Fruit fly (Drosophila melanogaster) whole organism, embryonic: ENCODE results near the gene CG16904.

Experiments
- CG1024 ChIP-seq: fragments of 200-800 bp; sonication (Bioruptor generic); IDR thresholded peaks from 2 replicates; pipeline ENCODE4 v1.3.6; 2022; ENCODE audit warnings: missing biosample characterization, missing genetic modification characterization
- CG12104 ChIP-seq: fragments of 200-800 bp; sonication (Bioruptor generic); optimal IDR thresholded peaks from 3 replicates; lab custom pipeline; 2016; ENCODE audit warnings: missing biosample characterization, missing genetic modification characterization
- CG14050 ChIP-seq: fragments of 200-800 bp; sonication (Bioruptor generic); IDR thresholded peaks from 3 replicates; pipeline ENCODE4 v1.3.6; 2022; ENCODE audit warnings: missing biosample characterization, missing genetic modification characterization
- CG15696 ChIP-seq: fragments of 200-800 bp; sonication (Bioruptor generic); optimal IDR thresholded peaks from 2 replicates; lab custom pipeline; 2019; ENCODE audit warnings: missing biosample characterization, mild to moderate bottlenecking, missing genetic modification characterization, moderate library complexity
- CG17385 ChIP-seq: fragments of 200-800 bp; sonication (Bioruptor generic); optimal IDR thresholded peaks from 3 replicates; lab custom pipeline; 2018; ENCODE audit warnings: missing biosample characterization, mild to moderate bottlenecking, missing genetic modification characterization
- CG2875 ChIP-seq: fragments of 200-800 bp; sonication (Bioruptor generic); optimal IDR thresholded peaks from 2 replicates; lab custom pipeline; 2017; ENCODE audit warnings: missing biosample characterization, mild to moderate bottlenecking, missing genetic modification characterization, missing genetic modification reagents
- CG30403 ChIP-seq: fragments of 200-800 bp; sonication (Bioruptor generic); optimal IDR thresholded peaks from 3 replicates; lab custom pipeline; 2016; ENCODE audit warnings: missing biosample characterization, missing genetic modification characterization
- CG3726 ChIP-seq: fragments of 200-800 bp; sonication (Bioruptor generic); IDR thresholded peaks from 3 replicates; pipeline ENCODE4, ENCODE4 v1.3.6; 2022; ENCODE audit warnings: missing biosample characterization, missing genetic modification characterization
- CG5180 ChIP-seq: fragments of 200-800 bp; sonication (Bioruptor generic); optimal IDR thresholded peaks from 3 replicates; lab custom pipeline; 2017; ENCODE audit warnings: missing biosample characterization, missing genetic modification characterization, mild to moderate bottlenecking, moderate library complexity, missing genetic modification reagents
- CG7271 ChIP-seq: fragments of 200-800 bp; sonication (Bioruptor generic); optimal IDR thresholded peaks from 2 replicates; lab custom pipeline; 2018; ENCODE audit warnings: missing biosample characterization, mild to moderate bottlenecking, missing genetic modification characterization, moderate library complexity
- CG7556 ChIP-seq: fragments of 200-800 bp; sonication (Bioruptor generic); optimal IDR thresholded peaks from 2 replicates; lab custom pipeline; 2017; ENCODE audit warnings: missing biosample characterization, mild to moderate bottlenecking, missing genetic modification characterization
- CG7839 ChIP-seq: fragments of 200-800 bp; sonication (Bioruptor generic); optimal IDR thresholded peaks from 3 replicates; lab custom pipeline; 2018; ENCODE audit warnings: missing biosample characterization, mild to moderate bottlenecking, missing genetic modification characterization, moderate library complexity
- CG9797 ChIP-seq: fragments of 200-800 bp; sonication (Bioruptor generic); optimal IDR thresholded peaks from 3 replicates; lab custom pipeline; 2018; ENCODE audit warnings: missing biosample characterization, mild to moderate bottlenecking, missing genetic modification characterization
- CG9932 ChIP-seq: fragments of 200-800 bp; sonication (Bioruptor generic); IDR thresholded peaks from 2 replicates; pipeline ENCODE4 v1.3.6; 2022; ENCODE audit warnings: missing biosample characterization, missing genetic modification characterization
- Dbx ChIP-seq: fragments of 200-800 bp; sonication (Bioruptor generic); IDR thresholded peaks from 3 replicates; pipeline ENCODE4 v1.3.6; 2022; ENCODE audit warnings: missing biosample characterization, missing genetic modification characterization
- Doc3 ChIP-seq: fragments of 200-800 bp; sonication (Bioruptor generic); IDR thresholded peaks from 3 replicates; pipeline ENCODE4 v1.3.6; 2022; ENCODE audit warnings: missing biosample characterization, missing genetic modification characterization; ENCODE audit not compliant: partially characterized antibody
- Drgx ChIP-seq: fragments of 200-800 bp; sonication (Bioruptor generic); IDR thresholded peaks from 2 replicates; pipeline ENCODE4 v1.3.6; 2022; ENCODE audit warnings: missing biosample characterization, missing genetic modification characterization
- E2f2 ChIP-seq: fragments of 200-800 bp; sonication (Bioruptor generic); IDR thresholded peaks from 2 replicates; pipeline ENCODE4 v1.3.6; 2022; ENCODE audit warnings: missing biosample characterization, missing genetic modification characterization
- Ets65A ChIP-seq: fragments of 200-800 bp; sonication (Bioruptor generic); peaks from one replicate; lab custom pipeline; 2016; ENCODE audit warnings: missing biosample characterization, missing genetic modification characterization
- Gsc ChIP-seq: fragments of 200-800 bp; sonication (Bioruptor generic); IDR thresholded peaks from 2 replicates; pipeline ENCODE4 v1.3.6; 2022; ENCODE audit warnings: missing biosample characterization, missing genetic modification characterization
- Hmr ChIP-seq: fragments of 200-800 bp; sonication (Bioruptor generic); optimal IDR thresholded peaks from 3 replicates; lab custom pipeline; 2017; ENCODE audit warnings: mild to moderate bottlenecking, missing biosample characterization, missing genetic modification reagents, missing genetic modification characterization
- Hr3 ChIP-seq: fragments of 200-800 bp; sonication (Bioruptor generic); optimal IDR thresholded peaks from 3 replicates; lab custom pipeline; 2016; ENCODE audit warnings: missing biosample characterization, missing genetic modification characterization
- Hr78 ChIP-seq, 2 experiments: fragments of 200-800 bp in 1 of 2; fragments of >200 bp in 1 of 2; sonication (Bioruptor generic) in 1 of 2; optimal IDR thresholded peaks; 2 replicates each; lab custom pipeline; 2017 to 2019; ENCODE audit warnings: missing biosample characterization in 2 of 2, missing genetic modification characterization in 2 of 2, mild to moderate bottlenecking in 1 of 2, moderate library complexity in 1 of 2
- Lim3 ChIP-seq: fragments of 200-800 bp; sonication (Bioruptor generic); IDR thresholded peaks from 2 replicates; pipeline ENCODE4 v1.3.6; 2022; ENCODE audit warnings: missing biosample characterization, missing genetic modification characterization
- Med ChIP-seq: fragments of 200-800 bp; sonication (Bioruptor generic); peaks from one replicate; lab custom pipeline; 2016; ENCODE audit warnings: missing biosample characterization, missing genetic modification characterization, mild to moderate bottlenecking, inconsistent platforms, moderate library complexity
- Nf-YC ChIP-seq: fragments of 200-800 bp; optimal IDR thresholded peaks from 3 replicates; lab custom pipeline; 2019; ENCODE audit warnings: missing biosample characterization, mild to moderate bottlenecking, missing genetic modification characterization, moderate library complexity
- PHDP ChIP-seq: fragments of 200-800 bp; sonication (Bioruptor generic); optimal IDR thresholded peaks from 3 replicates; lab custom pipeline; 2018; ENCODE audit warnings: missing biosample characterization, mild to moderate bottlenecking, missing genetic modification characterization, moderate library complexity
- Spps ChIP-seq: fragments of 200-800 bp; sonication (Bioruptor generic); optimal IDR thresholded peaks from 2 replicates; lab custom pipeline; 2018; ENCODE audit warnings: missing biosample characterization, mild to moderate bottlenecking, missing genetic modification characterization
- ab ChIP-seq: fragments of 200-800 bp; sonication (Bioruptor generic); optimal IDR thresholded peaks from 2 replicates; lab custom pipeline; 2016; ENCODE audit warnings: missing biosample characterization, missing genetic modification characterization
- bbx ChIP-seq: fragments of 200-800 bp; sonication (Bioruptor generic); IDR thresholded peaks from 2 replicates; pipeline ENCODE4 v1.3.6; 2022; ENCODE audit warnings: missing biosample characterization, missing genetic modification characterization; ENCODE audit not compliant: partially characterized antibody
- chn ChIP-seq: fragments of 200-800 bp; sonication (Bioruptor generic); optimal IDR thresholded peaks from 2 replicates; lab custom pipeline; 2016; ENCODE audit warnings: missing biosample characterization, missing genetic modification characterization
- danr ChIP-seq: fragments of 200-800 bp; sonication (Bioruptor generic); IDR thresholded peaks from 2 replicates; pipeline ENCODE4 v1.3.6; 2022; ENCODE audit warnings: missing biosample characterization, missing genetic modification characterization
- ems ChIP-seq: fragments of 200-800 bp; sonication (Bioruptor generic); optimal IDR thresholded peaks from 3 replicates; lab custom pipeline; 2016; ENCODE audit warnings: missing biosample characterization, missing genetic modification characterization
- klu ChIP-seq: fragments of 200-800 bp; sonication (Bioruptor generic); IDR thresholded peaks from 2 replicates; pipeline ENCODE4 v1.3.6; 2022; ENCODE audit warnings: missing biosample characterization, missing genetic modification characterization
- lilli ChIP-seq: fragments of 200-800 bp; sonication (Bioruptor generic); optimal IDR thresholded peaks from 3 replicates; lab custom pipeline; 2016; ENCODE audit warnings: missing biosample characterization, missing genetic modification characterization
- nerfin-1 ChIP-seq: fragments of 200-800 bp; sonication (Bioruptor generic); optimal IDR thresholded peaks from 3 replicates; lab custom pipeline; 2019; ENCODE audit warnings: missing biosample characterization, mild to moderate bottlenecking, missing genetic modification characterization, moderate library complexity
- odd ChIP-seq: fragments of 200-800 bp; sonication (Bioruptor generic); optimal IDR thresholded peaks from 2 replicates; lab custom pipeline; 2017; ENCODE audit warnings: missing biosample characterization, mild to moderate bottlenecking, missing genetic modification characterization
- p53 ChIP-seq: fragments of 200-800 bp; sonication (Bioruptor generic); optimal IDR thresholded peaks from 2 replicates; lab custom pipeline; 2016; ENCODE audit warnings: missing biosample characterization, missing genetic modification characterization
- pfk ChIP-seq: fragments of 200-800 bp; sonication (Bioruptor generic); optimal IDR thresholded peaks from 2 replicates; lab custom pipeline; 2018; ENCODE audit warnings: missing biosample characterization, mild to moderate bottlenecking, missing genetic modification characterization, moderate library complexity
- run ChIP-seq: fragments of 200-800 bp; sonication (Bioruptor generic); optimal IDR thresholded peaks from 3 replicates; lab custom pipeline; 2018; ENCODE audit warnings: missing biosample characterization, mild to moderate bottlenecking, missing genetic modification characterization
- sob ChIP-seq: fragments of 200-800 bp; sonication (Bioruptor generic); IDR thresholded peaks from 2 replicates; pipeline ENCODE4 v1.3.6; 2022; ENCODE audit warnings: missing biosample characterization, missing genetic modification characterization
- ssp ChIP-seq: fragments of 200-800 bp; sonication (Bioruptor generic); IDR thresholded peaks from 2 replicates; pipeline ENCODE4 v1.3.6; 2022; ENCODE audit warnings: missing biosample characterization, missing genetic modification characterization
- stc ChIP-seq: fragments of 200-800 bp; sonication (Bioruptor generic); IDR thresholded peaks from 2 replicates; pipeline ENCODE4 v1.3.6; 2022; ENCODE audit warnings: missing biosample characterization, missing genetic modification characterization
- zf30C ChIP-seq: fragments of 200-800 bp; sonication (Bioruptor generic); optimal IDR thresholded peaks from 3 replicates; lab custom pipeline; 2018; ENCODE audit warnings: missing biosample characterization, mild to moderate bottlenecking, missing genetic modification characterization
- zfh1 ChIP-seq: fragments of 200-800 bp; sonication (Bioruptor generic); IDR thresholded peaks from 3 replicates; pipeline ENCODE4 v1.3.6; 2022; ENCODE audit warnings: missing biosample characterization, missing genetic modification characterization

CG16904 gene

DNA sequence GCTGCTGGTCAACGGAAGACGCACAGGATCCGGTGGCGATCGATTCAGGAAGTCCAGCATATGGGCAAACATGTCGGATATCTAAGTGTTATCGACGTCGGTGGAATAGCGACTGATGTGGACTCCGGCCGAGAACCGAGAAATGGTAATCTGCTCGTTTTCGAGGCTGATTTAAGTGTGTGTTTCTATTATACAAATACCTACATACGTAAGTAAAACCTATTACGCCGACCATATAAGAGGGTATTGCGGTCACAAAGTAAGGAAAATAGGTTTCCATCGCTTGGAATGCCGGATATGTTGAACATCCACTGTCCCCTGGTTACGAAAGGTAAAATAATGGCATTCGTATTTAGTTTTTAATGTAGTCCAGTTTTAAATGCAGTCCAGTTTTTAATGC, 1.5 kb upstream of the CG16904 start, which contains the start of gene CG9459:
Gene CG9459, minus strand, starts transcription at position 101 of the 400 bp plus-strand sequence.
- TF ChIP-seq CG7839 (tag; lab: Kevin White, UChicago) (no peak), CG15696 (no peak), bbx (GFP tag; lab: Robert Waterston, UW) (no peak), CG12104 (no peak), CG1024 (GFP tag; lab: Robert Waterston, UW) (no peak), Doc3 (GFP tag; lab: Robert Waterston, UW) (no peak), danr (GFP tag; lab: Robert Waterston, UW) (no peak), nerfin-1 (no peak), stc (GFP tag; lab: Robert Waterston, UW) (no peak), ssp (GFP tag; lab: Robert Waterston, UW) (no peak), Hr78 (GFP tag; optimal IDR thresholded peaks at IDR 0.05; lab: Kevin White, UChicago) (no peak), Ets65A (no peak), ems (GFP tag; lab: Kevin White, UChicago) (no peak), Spps (tag; lab: Kevin White, UChicago) (no peak)
- TF ChIP-seq, all 482 proteins: peak for 0

DNA sequence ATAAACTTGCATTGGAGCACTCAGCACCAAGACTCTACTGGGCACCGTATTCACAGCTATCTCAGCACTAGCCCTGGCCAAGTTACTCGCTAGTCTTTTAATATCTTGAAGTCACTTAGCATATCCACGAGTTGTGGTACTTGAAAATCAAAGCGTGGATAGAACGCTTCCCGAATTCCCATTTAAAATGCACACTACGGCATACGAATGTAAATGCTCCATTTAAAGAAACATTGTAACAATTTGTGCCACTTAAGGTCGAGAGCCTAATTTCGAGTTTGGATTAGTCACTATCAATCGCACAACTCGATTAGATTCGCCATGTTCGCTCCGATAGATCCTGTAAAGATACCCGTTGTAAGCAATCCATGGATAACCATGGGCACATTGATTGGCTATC, 2.9 kb downstream of the CG16904 start, which contains the start of gene eloF:
Gene eloF, plus strand, starts transcription at position 301 of the 400 bp plus-strand sequence.
- no peak for TF ChIP-seq CG5180
- no peak for TF ChIP-seq odd (GFP tag; lab: Kevin White, UChicago)
- no peak for TF ChIP-seq chn (GFP tag; lab: Kevin White, UChicago)
- TF ChIP-seq CG9932 (GFP tag; lab: Robert Waterston, UW): no peak
- TF ChIP-seq Lim3 (GFP tag; lab: Robert Waterston, UW): no peak
- no peak for TF ChIP-seq Dbx (GFP tag; lab: Robert Waterston, UW)
- TF ChIP-seq E2f2 (GFP tag; lab: Robert Waterston, UW): no peak
- TF ChIP-seq zfh1 (GFP tag; lab: Robert Waterston, UW): no peak
- no peak for TF ChIP-seq ab (GFP tag; lab: Kevin White, UChicago)
- no peak for TF ChIP-seq Gsc (GFP tag; lab: Robert Waterston, UW)
- no peak for TF ChIP-seq Med (GFP tag; lab: Kevin White, UChicago)
- TF ChIP-seq CG7271 (tag; lab: Kevin White, UChicago): no peak
- no peak for TF ChIP-seq PHDP (tag; lab: Kevin White, UChicago)
- no peak for TF ChIP-seq CG17385 (GFP tag; lab: Kevin White, UChicago)
- no peak for TF ChIP-seq Drgx
- TF ChIP-seq Hr3: no peak
- TF ChIP-seq CG30403 (GFP tag; lab: Kevin White, UChicago): no peak
- no peak for TF ChIP-seq CG3726
- TF ChIP-seq zf30C (GFP tag; lab: Kevin White, UChicago): no peak

- TF ChIP-seq p53 (no peak), sob (GFP tag; lab: Robert Waterston, UW) (no peak), CG9797 (GFP tag; lab: Kevin White, UChicago) (no peak), run (tag; lab: Kevin White, UChicago) (no peak), CG7556 (GFP tag; lab: Kevin White, UChicago) (no peak), lilli (GFP tag; lab: Kevin White, UChicago) (no peak), Hmr (GFP tag; lab: Kevin White, UChicago) (no peak), pfk (GFP tag; lab: Kevin White, UChicago) (no peak), CG14050 (no peak), CG2875 (no peak), klu (GFP tag; lab: Robert Waterston, UW) (no peak), Nf-YC (tag; lab: Kevin White, UChicago) (no peak)
These were observed 4.3 kb downstream of the CG16904 start, which contains the start of gene CG8534 for dm6 chr3R:9812447-9812846. Gene CG8534 (plus strand): TSS chr3R:9812747.
